Fruit fly (Drosophila melanogaster) whole organism, embryonic: Measurements from ENCODE around the gene Neu2.
A peak's percentile ranks its signal among the peaks of the same experiment; 100 is the strongest.

ENCODE experiments used
- ATbp ChIP-seq: fragments of 200-800 bp; sonication (Bioruptor generic); optimal IDR thresholded peaks from 2 replicates; lab custom pipeline; 2017; ENCODE audit warnings: missing biosample characterization, mild to moderate bottlenecking, missing genetic modification characterization, missing genetic modification reagents
- Atf-2 ChIP-seq: fragments of 200-800 bp; sonication (Bioruptor generic); optimal IDR thresholded peaks from 2 replicates; lab custom pipeline; 2016; ENCODE audit warnings: missing biosample characterization, missing genetic modification characterization
- CG10979 ChIP-seq: fragments of 200-800 bp; sonication (Bioruptor generic); optimal IDR thresholded peaks from 2 replicates; lab custom pipeline; 2018; ENCODE audit warnings: missing biosample characterization, mild to moderate bottlenecking, missing genetic modification characterization, moderate library complexity
- CG11504 ChIP-seq: fragments of 200-800 bp; sonication (Bioruptor generic); optimal IDR thresholded peaks from 3 replicates; lab custom pipeline; 2019; ENCODE audit warnings: missing biosample characterization, mild to moderate bottlenecking, missing genetic modification characterization, moderate library complexity
- CG12236 ChIP-seq: fragments of 200-800 bp; sonication (Bioruptor generic); optimal IDR thresholded peaks from 2 replicates; lab custom pipeline; 2016; ENCODE audit warnings: missing biosample characterization, missing genetic modification characterization
- CG12744 ChIP-seq: fragments of 200-800 bp; sonication (Bioruptor generic); optimal IDR thresholded peaks from 2 replicates; lab custom pipeline; 2016; ENCODE audit warnings: missing biosample characterization, missing genetic modification characterization
- CG13123 ChIP-seq: fragments of 200-800 bp; sonication (Bioruptor generic); optimal IDR thresholded peaks from 2 replicates; lab custom pipeline; 2016; ENCODE audit warnings: missing biosample characterization, missing genetic modification characterization
- CG15011 ChIP-seq: fragments of 200-800 bp; sonication (Bioruptor generic); optimal IDR thresholded peaks from 3 replicates; lab custom pipeline; 2018; ENCODE audit warnings: missing biosample characterization, mild to moderate bottlenecking, missing genetic modification characterization
- CG15269 ChIP-seq: fragments of 200-800 bp; sonication (Bioruptor generic); optimal IDR thresholded peaks from 2 replicates; lab custom pipeline; 2018; ENCODE audit warnings: missing biosample characterization, mild to moderate bottlenecking, missing genetic modification characterization, moderate library complexity
- CG15696 ChIP-seq: fragments of 200-800 bp; sonication (Bioruptor generic); optimal IDR thresholded peaks from 2 replicates; lab custom pipeline; 2019; ENCODE audit warnings: missing biosample characterization, mild to moderate bottlenecking, missing genetic modification characterization, moderate library complexity
- CG17328 ChIP-seq: fragments of 200-800 bp; sonication (Bioruptor generic); IDR thresholded peaks from 2 replicates; pipeline ENCODE4 v1.3.6; 2022; ENCODE audit warnings: missing biosample characterization, missing genetic modification characterization
- CG17912 ChIP-seq: fragments of 200-800 bp; sonication (Bioruptor generic); optimal IDR thresholded peaks from 2 replicates; lab custom pipeline; 2018; ENCODE audit warnings: missing biosample characterization, mild to moderate bottlenecking, missing genetic modification characterization
- CG2116 ChIP-seq: fragments of 200-800 bp; sonication (Bioruptor generic); optimal IDR thresholded peaks from 3 replicates; lab custom pipeline; 2018; ENCODE audit warnings: missing biosample characterization, mild to moderate bottlenecking, missing genetic modification characterization
- CG2129 ChIP-seq: fragments of 200-800 bp; sonication (Bioruptor generic); IDR thresholded peaks from 2 replicates; pipeline ENCODE4 v1.3.6; 2022; ENCODE audit warnings: missing biosample characterization, missing genetic modification characterization; ENCODE audit not compliant: partially characterized antibody
- CG2712 ChIP-seq: fragments of 200-800 bp; optimal IDR thresholded peaks from 3 replicates; lab custom pipeline; 2019; ENCODE audit warnings: missing biosample characterization, mild to moderate bottlenecking, missing genetic modification characterization, moderate library complexity
- CG3065 ChIP-seq: fragments of 200-800 bp; sonication (Bioruptor generic); optimal IDR thresholded peaks from 2 replicates; lab custom pipeline; 2016; ENCODE audit warnings: missing biosample characterization, missing genetic modification characterization
- CG3163 ChIP-seq: fragments of 200-800 bp; sonication (Bioruptor generic); optimal IDR thresholded peaks from 3 replicates; lab custom pipeline; 2016; ENCODE audit warnings: missing biosample characterization, missing genetic modification characterization
- CG34422 ChIP-seq: fragments of 200-800 bp; sonication (Bioruptor generic); IDR thresholded peaks from 3 replicates; pipeline ENCODE4 v1.3.6; 2022; ENCODE audit warnings: missing biosample characterization, missing genetic modification characterization
- CG4424 ChIP-seq: fragments of 200-800 bp; sonication (Bioruptor generic); optimal IDR thresholded peaks from 3 replicates; lab custom pipeline; 2016; ENCODE audit warnings: missing biosample characterization, missing genetic modification characterization
- CG6683 ChIP-seq: fragments of 200-800 bp; sonication (Bioruptor generic); optimal IDR thresholded peaks from 2 replicates; lab custom pipeline; 2017; ENCODE audit warnings: missing biosample characterization, mild to moderate bottlenecking, missing genetic modification characterization, missing genetic modification reagents
- CG7839 ChIP-seq: fragments of 200-800 bp; sonication (Bioruptor generic); optimal IDR thresholded peaks from 3 replicates; lab custom pipeline; 2018; ENCODE audit warnings: missing biosample characterization, mild to moderate bottlenecking, missing genetic modification characterization, moderate library complexity
- CG8388 ChIP-seq: fragments of 200-800 bp; sonication (Bioruptor generic); optimal IDR thresholded peaks from 2 replicates; lab custom pipeline; 2019; ENCODE audit warnings: missing biosample characterization, mild to moderate bottlenecking, missing genetic modification characterization, moderate library complexity
- Camta ChIP-seq: fragments of 200-800 bp; sonication (Bioruptor generic); optimal IDR thresholded peaks from 2 replicates; lab custom pipeline; 2016; ENCODE audit warnings: missing biosample characterization, missing genetic modification characterization
- Dfd ChIP-seq, 2 experiments: fragments of >200 bp; optimal IDR thresholded peaks; 2 replicates each; lab custom pipeline; 2017; ENCODE audit warnings: missing biosample characterization in 2 of 2, missing genetic modification characterization in 2 of 2
- Fer2 ChIP-seq: fragments of 200-800 bp; sonication (Bioruptor generic); optimal IDR thresholded peaks from 2 replicates; lab custom pipeline; 2018; ENCODE audit warnings: missing biosample characterization, mild to moderate bottlenecking, missing genetic modification characterization, moderate library complexity
- HLH4C ChIP-seq: fragments of 200-800 bp; sonication (Bioruptor generic); IDR thresholded peaks from 3 replicates; pipeline ENCODE4 v1.3.6; 2022; ENCODE audit warnings: missing biosample characterization, missing genetic modification characterization; ENCODE audit not compliant: partially characterized antibody
- Hey ChIP-seq: fragments of 200-800 bp; sonication (Bioruptor generic); optimal IDR thresholded peaks from 3 replicates; lab custom pipeline; 2018; ENCODE audit warnings: missing biosample characterization, mild to moderate bottlenecking, missing genetic modification characterization
- Hr78 ChIP-seq, 2 experiments: fragments of 200-800 bp in 1 of 2; fragments of >200 bp in 1 of 2; sonication (Bioruptor generic) in 1 of 2; optimal IDR thresholded peaks; 2 replicates each; lab custom pipeline; 2017 to 2019; ENCODE audit warnings: missing biosample characterization in 2 of 2, missing genetic modification characterization in 2 of 2, mild to moderate bottlenecking in 1 of 2, moderate library complexity in 1 of 2
- Mad ChIP-seq: fragments of 200-800 bp; sonication (Bioruptor generic); optimal IDR thresholded peaks from 2 replicates; lab custom pipeline; 2016; ENCODE audit warnings: missing biosample characterization, missing genetic modification characterization
- NFAT ChIP-seq: fragments of 200-800 bp; sonication (Bioruptor generic); IDR thresholded peaks from 2 replicates; pipeline ENCODE4 v1.3.6; 2022; ENCODE audit warnings: missing biosample characterization, missing genetic modification characterization
- Nf-YA ChIP-seq: fragments of 200-800 bp; sonication (Bioruptor generic); IDR thresholded peaks from 2 replicates; pipeline ENCODE4 v1.3.6; 2022; ENCODE audit warnings: missing biosample characterization, missing genetic modification characterization
- PHDP ChIP-seq: fragments of 200-800 bp; sonication (Bioruptor generic); optimal IDR thresholded peaks from 3 replicates; lab custom pipeline; 2018; ENCODE audit warnings: missing biosample characterization, mild to moderate bottlenecking, missing genetic modification characterization, moderate library complexity
- Rx ChIP-seq: fragments of 200-800 bp; sonication (Bioruptor generic); IDR thresholded peaks from 2 replicates; pipeline ENCODE4 v1.3.6; 2022; ENCODE audit warnings: missing biosample characterization, missing genetic modification characterization
- ash1 ChIP-seq: fragments of 200-800 bp; sonication (Bioruptor generic); optimal IDR thresholded peaks from 2 replicates; lab custom pipeline; 2018; ENCODE audit warnings: missing biosample characterization, mild to moderate bottlenecking, missing genetic modification characterization
- bowl ChIP-seq: fragments of 200-800 bp; sonication (Bioruptor generic); IDR thresholded peaks from 2 replicates; pipeline ENCODE4 v1.3.6; 2022; ENCODE audit warnings: missing biosample characterization, missing genetic modification characterization
- chn ChIP-seq: fragments of 200-800 bp; sonication (Bioruptor generic); optimal IDR thresholded peaks from 2 replicates; lab custom pipeline; 2016; ENCODE audit warnings: missing biosample characterization, missing genetic modification characterization
- da ChIP-seq: fragments of 200-800 bp; sonication (Bioruptor generic); optimal IDR thresholded peaks from 2 replicates; lab custom pipeline; 2016; ENCODE audit warnings: missing biosample characterization, missing genetic modification characterization
- dysf ChIP-seq: fragments of 200-800 bp; sonication (Bioruptor generic); IDR thresholded peaks from 3 replicates; pipeline ENCODE4 v1.3.6; 2022; ENCODE audit warnings: missing biosample characterization, missing genetic modification characterization
- hth ChIP-seq: fragments of >200 bp; optimal IDR thresholded peaks from 2 replicates; lab custom pipeline; 2017; ENCODE audit warnings: inconsistent platforms
- kah ChIP-seq: fragments of 200-800 bp; sonication (Bioruptor generic); optimal IDR thresholded peaks from 2 replicates; lab custom pipeline; 2018; ENCODE audit warnings: missing biosample characterization, mild to moderate bottlenecking, missing genetic modification characterization
- nerfin-1 ChIP-seq: fragments of 200-800 bp; sonication (Bioruptor generic); optimal IDR thresholded peaks from 3 replicates; lab custom pipeline; 2019; ENCODE audit warnings: missing biosample characterization, mild to moderate bottlenecking, missing genetic modification characterization, moderate library complexity
- ranshi ChIP-seq: fragments of 200-800 bp; sonication (Bioruptor generic); IDR thresholded peaks from 2 replicates; pipeline ENCODE4 v1.3.6; 2022; ENCODE audit warnings: missing biosample characterization, missing genetic modification characterization
- repo ChIP-seq: fragments of 200-800 bp; sonication (Bioruptor generic); optimal IDR thresholded peaks from 2 replicates; lab custom pipeline; 2016; ENCODE audit warnings: missing biosample characterization, missing genetic modification characterization
- schlank ChIP-seq: fragments of 200-800 bp; sonication (Bioruptor generic); optimal IDR thresholded peaks from 2 replicates; lab custom pipeline; 2018; ENCODE audit warnings: missing biosample characterization, mild to moderate bottlenecking, missing genetic modification characterization
- sima ChIP-seq: fragments of 200-800 bp; sonication (Bioruptor generic); optimal IDR thresholded peaks from 2 replicates; lab custom pipeline; 2016; ENCODE audit warnings: missing biosample characterization, missing genetic modification characterization
- sisA ChIP-seq: fragments of 200-800 bp; sonication (Bioruptor generic); IDR thresholded peaks from 2 replicates; pipeline ENCODE4 v1.3.6; 2022; ENCODE audit warnings: missing biosample characterization, missing genetic modification characterization
- ssp ChIP-seq: fragments of 200-800 bp; sonication (Bioruptor generic); IDR thresholded peaks from 2 replicates; pipeline ENCODE4 v1.3.6; 2022; ENCODE audit warnings: missing biosample characterization, missing genetic modification characterization
- tin ChIP-seq: fragments of 200-800 bp; sonication (Bioruptor generic); optimal IDR thresholded peaks from 3 replicates; lab custom pipeline; 2016; ENCODE audit warnings: missing biosample characterization, missing genetic modification characterization
- tna ChIP-seq: fragments of 200-800 bp; sonication (Bioruptor generic); IDR thresholded peaks from 2 replicates; pipeline ENCODE4 v1.3.6; 2022; ENCODE audit warnings: missing biosample characterization, missing genetic modification characterization; ENCODE audit not compliant: partially characterized antibody
- tx ChIP-seq: fragments of 200-800 bp; sonication (Bioruptor generic); optimal IDR thresholded peaks from 2 replicates; lab custom pipeline; 2016; ENCODE audit warnings: missing biosample characterization, missing genetic modification characterization
- unc-4 ChIP-seq: fragments of 200-800 bp; sonication (Bioruptor generic); IDR thresholded peaks from 2 replicates; pipeline ENCODE4 v1.3.6; 2022; ENCODE audit warnings: missing biosample characterization, missing genetic modification characterization; ENCODE audit not compliant: partially characterized antibody

Gene Neu2

DNA sequence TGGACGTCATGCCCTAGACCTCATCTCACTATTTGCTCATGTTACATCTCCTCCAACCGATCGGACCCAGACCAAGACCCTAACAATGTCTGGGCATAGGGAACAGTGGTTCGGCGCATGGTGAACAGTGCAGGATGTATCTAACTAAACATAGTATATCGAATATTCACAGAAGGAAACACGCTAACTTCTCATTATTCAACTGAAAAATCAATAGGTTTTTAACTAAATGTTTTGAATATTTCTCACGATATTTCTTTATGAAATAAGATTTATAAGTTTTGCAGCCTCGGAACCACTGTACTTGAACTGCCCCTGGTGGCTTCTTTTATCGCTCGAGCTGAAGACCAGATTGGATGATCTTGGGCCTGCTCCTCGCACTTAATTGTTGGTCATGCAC lies 36.8 kb downstream of the Neu2 start (continued):
- peak; percentile 52 for TF ChIP-seq ATbp
- peak; percentile 84 for TF ChIP-seq CG15696
- TF ChIP-seq ranshi (GFP tag; lab: Robert Waterston, UW): peak; percentile 37; the same call in 1 of the 2 replicates
- TF ChIP-seq CG13123: peak; percentile 19
- TF ChIP-seq CG3163: no peak
- TF ChIP-seq chn (GFP tag; lab: Kevin White, UChicago): peak; percentile 67
- no peak for TF ChIP-seq CG2129
- TF ChIP-seq bowl (GFP tag; lab: Robert Waterston, UW): no peak
- no peak for TF ChIP-seq CG6683
- no peak for TF ChIP-seq Mad (GFP tag; lab: Kevin White, UChicago)
- TF ChIP-seq CG12744 (GFP tag; lab: Kevin White, UChicago): no peak
- TF ChIP-seq Nf-YA (GFP tag; lab: Robert Waterston, UW): no peak
- TF ChIP-seq Hey (tag; lab: Kevin White, UChicago): no peak
- no peak for TF ChIP-seq CG2116 (GFP tag; lab: Kevin White, UChicago)
- TF ChIP-seq CG34422: no peak
- TF ChIP-seq repo (GFP tag; lab: Kevin White, UChicago): peak; percentile 17
- TF ChIP-seq CG7839 (tag; lab: Kevin White, UChicago): peak; percentile 59
- TF ChIP-seq CG15011 (GFP tag; lab: Kevin White, UChicago): no peak
- no peak for TF ChIP-seq hth (lab: Kevin White, UChicago)
- no peak for TF ChIP-seq sima (GFP tag; lab: Kevin White, UChicago)
- TF ChIP-seq CG8388 (GFP tag; lab: Kevin White, UChicago): peak; percentile 71
- TF ChIP-seq Dfd (GFP tag; optimal IDR thresholded peaks at IDR 0.05; lab: Kevin White, UChicago): no peak
- no peak for TF ChIP-seq CG3065 (GFP tag; lab: Kevin White, UChicago)
- TF ChIP-seq HLH4C (GFP tag; lab: Robert Waterston, UW): no peak
- no peak for TF ChIP-seq unc-4 (GFP tag; lab: Robert Waterston, UW)
- peak; percentile 31 for TF ChIP-seq Atf-2 (GFP tag; lab: Kevin White, UChicago)
- TF ChIP-seq ssp: peak; percentile 41; the same call in 1 of the 2 replicates
- TF ChIP-seq NFAT (GFP tag; lab: Robert Waterston, UW): no peak
- TF ChIP-seq schlank: no peak
- TF ChIP-seq tx (GFP tag; lab: Kevin White, UChicago): no peak
- no peak for TF ChIP-seq da
- TF ChIP-seq Hr78 (GFP tag; optimal IDR thresholded peaks at IDR 0.05; lab: Kevin White, UChicago): peak in 1 of 2 experiments; percentile 69
- no peak for TF ChIP-seq ash1 (GFP tag; lab: Kevin White, UChicago)
- peak; percentile 10 for TF ChIP-seq PHDP
- peak; percentile 85 for TF ChIP-seq CG10979 (tag; lab: Kevin White, UChicago)
- no peak for TF ChIP-seq CG15269 (tag; lab: Kevin White, UChicago)
- peak; percentile 60 for TF ChIP-seq tin
- TF ChIP-seq kah (GFP tag; lab: Kevin White, UChicago): no peak
- TF ChIP-seq CG4424: peak; percentile 75
- TF ChIP-seq CG11504 (tag; lab: Kevin White, UChicago): peak; percentile 55
- no peak for TF ChIP-seq Fer2 (tag; lab: Kevin White, UChicago)
- peak; percentile 42; the same call in 1 of the 2 replicates for TF ChIP-seq sisA
- peak; percentile 9 for TF ChIP-seq Camta (GFP tag; lab: Kevin White, UChicago)
- peak; percentile 70 for TF ChIP-seq CG17328 (GFP tag; lab: Robert Waterston, UW)
- TF ChIP-seq dysf: 0 out of 3 replicates have a peak, but pooled peaks have one; percentile 8
- peak; percentile 84 for TF ChIP-seq CG2712 (tag; lab: Kevin White, UChicago)
- TF ChIP-seq nerfin-1 (tag; lab: Kevin White, UChicago): peak; percentile 12
- TF ChIP-seq Rx: peak; percentile 39
- no peak for TF ChIP-seq tna (GFP tag; lab: Robert Waterston, UW)
- TF ChIP-seq CG12236 (GFP tag; lab: Kevin White, UChicago): peak; percentile 20
- TF ChIP-seq CG17912 (GFP tag; lab: Kevin White, UChicago): no peak
